Worm (Caenorhabditis elegans) whole organism, mixed stage, embryonic: Measurements from ENCODE around the gene C16C8.9.

Source experiments
- M03D4.4 ChIP-seq: sonication (generic microtip); optimal IDR thresholded peaks from 2 replicates; lab custom pipeline; 2017; ENCODE audit warnings: mild to moderate bottlenecking, missing genetic modification characterization, missing compliant biosample characterization
- bed-3 ChIP-seq: fragments of 200-800 bp; sonication (Bioruptor generic); optimal IDR thresholded peaks from 3 replicates; lab custom pipeline; 2018; ENCODE audit warnings: mild to moderate bottlenecking, missing genetic modification characterization, moderate library complexity, missing compliant biosample characterization
- blmp-1 ChIP-seq: fragments of 150-350 bp; optimal IDR thresholded peaks from 2 replicates; lab custom pipeline; 2014; ENCODE audit warnings: missing biosample characterization, missing genetic modification characterization
- ceh-39 ChIP-seq: fragments of 150-350 bp; optimal IDR thresholded peaks from 2 replicates; lab custom pipeline; 2014; ENCODE audit warnings: missing biosample characterization, missing genetic modification characterization
- ceh-43 ChIP-seq: fragments of 200-800 bp; sonication (Bioruptor generic); optimal IDR thresholded peaks from 2 replicates; lab custom pipeline; 2018; ENCODE audit warnings: mild to moderate bottlenecking, missing genetic modification characterization, moderate library complexity, missing compliant biosample characterization
- ceh-83 ChIP-seq: fragments of 200-800 bp; sonication (Bioruptor generic); optimal IDR thresholded peaks from 2 replicates; lab custom pipeline; 2018; ENCODE audit warnings: mild to moderate bottlenecking, missing genetic modification characterization, missing compliant biosample characterization
- ces-1 ChIP-seq: fragments of 150-350 bp; optimal IDR thresholded peaks from 2 replicates; lab custom pipeline; 2014; ENCODE audit warnings: missing biosample characterization, missing genetic modification reagents, missing genetic modification characterization
- cnd-1 ChIP-seq: fragments of 200-800 bp; sonication (Bioruptor generic); optimal IDR thresholded peaks from 2 replicates; lab custom pipeline; 2018; ENCODE audit warnings: mild to moderate bottlenecking, missing genetic modification characterization, missing compliant biosample characterization
- drap-1 ChIP-seq: fragments of 200-800 bp; sonication (Bioruptor generic); optimal IDR thresholded peaks from 3 replicates; lab custom pipeline; 2018; ENCODE audit warnings: mild to moderate bottlenecking, missing genetic modification characterization, missing compliant biosample characterization
- elt-1 ChIP-seq: sonication (generic microtip); optimal IDR thresholded peaks from 2 replicates; lab custom pipeline; 2017; ENCODE audit warnings: missing genetic modification characterization, mild to moderate bottlenecking, missing compliant biosample characterization, antibody characterized with exemption, moderate library complexity, borderline replicate concordance; ENCODE audit not compliant: insufficient read depth
- elt-3 ChIP-seq: fragments of 150-350 bp; optimal IDR thresholded peaks from 2 replicates; lab custom pipeline; 2014; ENCODE audit warnings: missing biosample characterization, missing genetic modification characterization
- flh-1 ChIP-seq: fragments of 200-800 bp; sonication (Bioruptor generic); optimal IDR thresholded peaks from 2 replicates; lab custom pipeline; 2018; ENCODE audit warnings: mild to moderate bottlenecking, missing genetic modification characterization, moderate library complexity, missing compliant biosample characterization
- ham-2 ChIP-seq: fragments of 200-800 bp; sonication (Bioruptor generic); optimal IDR thresholded peaks from 2 replicates; lab custom pipeline; 2018; ENCODE audit warnings: mild to moderate bottlenecking, missing genetic modification characterization, missing compliant biosample characterization
- hlh-1 ChIP-seq: fragments of 150-350 bp; optimal IDR thresholded peaks from 2 replicates; lab custom pipeline; 2014; ENCODE audit warnings: missing biosample characterization, missing genetic modification reagents, missing genetic modification characterization
- lin-13 ChIP-seq: fragments of 150-350 bp; optimal IDR thresholded peaks from 2 replicates; lab custom pipeline; 2014; ENCODE audit warnings: missing biosample characterization, missing genetic modification characterization
- lin-32 ChIP-seq: fragments of 200-800 bp; sonication (Bioruptor generic); optimal IDR thresholded peaks from 2 replicates; lab custom pipeline; 2018; ENCODE audit warnings: mild to moderate bottlenecking, missing genetic modification characterization, missing compliant biosample characterization
- mab-5 ChIP-seq: fragments of 150-350 bp; optimal IDR thresholded peaks from 2 replicates; lab custom pipeline; 2014; ENCODE audit warnings: missing biosample characterization, missing genetic modification characterization
- mep-1 ChIP-seq: fragments of 150-350 bp; optimal IDR thresholded peaks from 2 replicates; lab custom pipeline; 2017; ENCODE audit warnings: missing biosample characterization, missing genetic modification reagents, missing genetic modification characterization, inconsistent platforms
- mls-2 ChIP-seq: sonication (generic microtip); optimal IDR thresholded peaks from 2 replicates; lab custom pipeline; 2016; ENCODE audit warnings: mild to moderate bottlenecking, missing genetic modification characterization, moderate library complexity, missing compliant biosample characterization
- nhr-12 ChIP-seq: fragments of 150-350 bp; optimal IDR thresholded peaks from 2 replicates; lab custom pipeline; 2014; ENCODE audit warnings: missing biosample characterization, missing genetic modification characterization
- nhr-2 ChIP-seq: fragments of 150-350 bp; optimal IDR thresholded peaks from 2 replicates; lab custom pipeline; 2014; ENCODE audit warnings: missing biosample characterization, missing genetic modification characterization
- nhr-237 ChIP-seq: fragments of 150-350 bp; optimal IDR thresholded peaks from 2 replicates; lab custom pipeline; 2014; ENCODE audit warnings: missing biosample characterization, missing genetic modification characterization
- nhr-28 ChIP-seq: fragments of 150-350 bp; optimal IDR thresholded peaks from 2 replicates; lab custom pipeline; 2014; ENCODE audit warnings: missing biosample characterization, missing genetic modification characterization
- nhr-76 ChIP-seq: sonication (generic microtip); optimal IDR thresholded peaks from 2 replicates; lab custom pipeline; 2017; ENCODE audit warnings: missing biosample characterization, missing genetic modification characterization
- pha-4 ChIP-seq: fragments of 150-350 bp; optimal IDR thresholded peaks from 2 replicates; lab custom pipeline; 2018; ENCODE audit warnings: missing biosample characterization, missing genetic modification reagents, missing genetic modification characterization
- sem-2 ChIP-seq: fragments of 200-800 bp; sonication (Bioruptor generic); optimal IDR thresholded peaks from 2 replicates; lab custom pipeline; 2018; ENCODE audit warnings: mild to moderate bottlenecking, missing genetic modification characterization, missing compliant biosample characterization
- sptf-1 ChIP-seq: sonication (generic microtip); optimal IDR thresholded peaks from 2 replicates; lab custom pipeline; 2017; ENCODE audit warnings: mild to moderate bottlenecking, missing genetic modification characterization, moderate library complexity, missing compliant biosample characterization
- tbx-8 ChIP-seq: fragments of 200-800 bp; sonication (Bioruptor generic); optimal IDR thresholded peaks from 2 replicates; lab custom pipeline; 2018; ENCODE audit warnings: mild to moderate bottlenecking, missing genetic modification characterization, moderate library complexity, missing compliant biosample characterization
- unc-120 ChIP-seq: sonication (generic microtip); optimal IDR thresholded peaks from 2 replicates; lab custom pipeline; 2017; ENCODE audit warnings: missing genetic modification characterization, missing compliant biosample characterization; ENCODE audit not compliant: poor library complexity, severe bottlenecking
- unc-39 ChIP-seq: fragments of 150-350 bp; optimal IDR thresholded peaks from 2 replicates; lab custom pipeline; 2014; ENCODE audit warnings: missing biosample characterization, missing genetic modification characterization
- unc-62 ChIP-seq: fragments of 150-350 bp; optimal IDR thresholded peaks from 2 replicates; lab custom pipeline; 2014; ENCODE audit warnings: missing biosample characterization, missing genetic modification reagents, missing genetic modification characterization
- zip-8 ChIP-seq: fragments of 150-350 bp; optimal IDR thresholded peaks from 2 replicates; lab custom pipeline; 2014; ENCODE audit warnings: missing biosample characterization, missing genetic modification characterization

Gene C16C8.9

DNA sequence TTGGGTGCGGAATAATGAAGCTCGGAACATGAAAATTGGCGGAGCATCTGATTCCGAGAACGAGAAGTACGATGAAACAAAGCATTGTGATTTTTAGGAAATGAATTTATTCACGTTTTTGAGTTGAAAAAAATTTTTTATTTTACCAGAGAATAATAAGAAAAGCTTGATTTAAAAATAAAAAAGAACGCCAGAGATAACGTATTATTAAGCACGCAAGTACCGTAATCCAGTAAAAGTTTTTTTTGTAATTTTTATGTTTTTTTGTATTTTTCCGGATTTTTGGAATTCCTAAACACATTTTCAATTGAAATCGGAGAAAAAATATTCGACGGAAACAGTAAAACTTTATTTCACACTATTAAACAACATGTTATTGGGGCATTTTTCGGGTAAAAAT lies 19.8 kb downstream of the C16C8.9 start, which contains the start of gene C16C8.22:
Gene C16C8.22 (minus strand): TSS at position 101 of the 400 bp plus-strand sequence.
- TF ChIP-seq M03D4.4 (tag; lab: Kevin White, UChicago) = no peak
- no peak for TF ChIP-seq mab-5
- no peak for TF ChIP-seq hlh-1 (tag; lab: Kevin White, UChicago)
- TF ChIP-seq, all 35 proteins: peak for 0

- TF ChIP-seq mep-1 (tag; lab: Kevin White, UChicago) = no peak
Measured at ce11 chrII:3441377-3441776, 21.6 kb downstream of the C16C8.9 start, which contains the start of gene C16C8.27. Gene C16C8.27, plus strand, starts transcription at chrII:3441677.

ce11 chrII:3440641-3440926 lies 22.4 kb downstream of the C16C8.9 start, which contains the start of gene C16C8.17:
Gene C16C8.17, plus strand, starts transcription at chrII:3440827.
- no peak for TF ChIP-seq tbx-8 (GFP tag; lab: Kevin White, UChicago)
- no peak for TF ChIP-seq mls-2 (tag; lab: Kevin White, UChicago)
- no peak for TF ChIP-seq bed-3 (GFP tag; lab: Kevin White, UChicago)
- TF ChIP-seq M03D4.4 (tag; lab: Kevin White, UChicago) = no peak
- no peak for TF ChIP-seq lin-13 (tag; lab: Kevin White, UChicago)
- no peak for TF ChIP-seq drap-1 (GFP tag; lab: Kevin White, UChicago)
- no peak for TF ChIP-seq ces-1 (GFP tag; lab: Kevin White, UChicago)
- TF ChIP-seq elt-1 = no peak

- TF ChIP-seq nhr-237 (tag; lab: Kevin White, UChicago) (no peak), zip-8 (tag; lab: Kevin White, UChicago) (peak; percentile 64)
Measured at ce11 chrII:3439842-3440640, 23.0 kb downstream of the C16C8.9 start.

DNA sequence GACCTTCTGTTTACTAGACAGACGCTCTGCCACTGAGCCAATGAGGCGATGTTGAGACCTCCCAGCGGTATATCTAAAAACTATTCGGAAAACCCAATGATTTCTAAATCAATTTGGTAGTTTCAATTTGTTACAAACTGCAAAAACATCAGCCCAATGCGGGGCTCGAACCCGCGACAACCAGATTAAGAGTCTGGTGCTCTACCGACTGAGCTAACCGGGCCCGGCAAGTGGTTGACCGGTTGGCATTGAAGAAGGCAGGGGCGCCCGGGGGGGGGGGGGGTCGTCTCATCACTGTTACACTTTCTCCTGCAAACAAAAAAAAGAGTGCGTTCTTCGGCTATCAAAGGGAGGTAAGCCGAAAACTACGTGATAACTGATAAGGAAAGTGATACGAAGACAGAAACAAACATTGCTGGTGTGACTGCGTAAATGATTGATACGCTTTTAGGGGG lies 23.7 kb downstream of the C16C8.9 start:
- TF ChIP-seq drap-1 (GFP tag; lab: Kevin White, UChicago) = peak; percentile 68
- TF ChIP-seq elt-1 = no peak
- no peak for TF ChIP-seq elt-3 (tag; lab: Kevin White, UChicago)
- TF ChIP-seq nhr-76 (tag; lab: Kevin White, UChicago) = no peak
- TF ChIP-seq unc-62 (GFP tag; lab: Kevin White, UChicago) = no peak
- TF ChIP-seq unc-39 (tag; lab: Kevin White, UChicago) = no peak
- no peak for TF ChIP-seq ces-1 (GFP tag; lab: Kevin White, UChicago)
- no peak for TF ChIP-seq hlh-1 (tag; lab: Kevin White, UChicago)
- no peak for TF ChIP-seq nhr-2 (tag; lab: Kevin White, UChicago)
- TF ChIP-seq tbx-8 (GFP tag; lab: Kevin White, UChicago) = no peak
- TF ChIP-seq ceh-43 = no peak
- peak; percentile 37 for TF ChIP-seq unc-120
- peak; percentile 66 for TF ChIP-seq cnd-1 (tag; lab: Kevin White, UChicago)
- no peak for TF ChIP-seq lin-13 (tag; lab: Kevin White, UChicago)
- peak; percentile 24 for TF ChIP-seq flh-1 (GFP tag; lab: Kevin White, UChicago)
- TF ChIP-seq mep-1 (tag; lab: Kevin White, UChicago) = no peak
- peak; percentile 55 for TF ChIP-seq sem-2 (GFP tag; lab: Kevin White, UChicago)
- peak; percentile 71 for TF ChIP-seq sptf-1
- no peak for TF ChIP-seq nhr-12 (tag; lab: Kevin White, UChicago)
- TF ChIP-seq pha-4 (tag; lab: Kevin White, UChicago) = no peak
- TF ChIP-seq nhr-237 (tag; lab: Kevin White, UChicago) = no peak
- TF ChIP-seq bed-3 (GFP tag; lab: Kevin White, UChicago) = peak; percentile 33
- TF ChIP-seq ceh-39 (tag; lab: Kevin White, UChicago) = no peak
- no peak for TF ChIP-seq nhr-28 (tag; lab: Kevin White, UChicago)
- TF ChIP-seq ceh-83 = peak; percentile 88
- peak; percentile 64 for TF ChIP-seq mls-2 (tag; lab: Kevin White, UChicago)
- TF ChIP-seq blmp-1 (tag; lab: Kevin White, UChicago) = no peak
- peak; percentile 76 for TF ChIP-seq M03D4.4 (tag; lab: Kevin White, UChicago)
- peak; percentile 65 for TF ChIP-seq lin-32
- TF ChIP-seq ham-2 (GFP tag; lab: Kevin White, UChicago) = peak; percentile 68
